2 fruit fly cellular contexts compared by ENCODE assay signal in the genomic region with DNA sequence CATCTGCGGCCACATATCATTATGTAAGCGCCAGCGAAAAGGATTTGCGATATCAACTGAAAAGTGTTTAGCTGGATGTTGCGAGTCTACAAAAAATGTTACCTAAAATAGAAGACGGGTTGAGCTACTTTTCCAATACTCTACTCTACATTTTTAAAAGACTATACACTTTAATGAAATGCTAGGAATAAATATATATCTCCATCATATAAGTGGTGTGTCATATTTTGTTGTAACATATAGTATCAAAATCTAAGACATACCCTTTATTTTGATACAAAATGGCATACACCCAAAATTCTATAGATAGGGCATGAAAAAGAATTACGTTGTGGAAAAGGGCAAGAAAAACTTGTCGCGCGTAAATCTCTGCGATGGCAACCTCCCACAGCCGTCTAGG.
TF ChIP-seq lines count a peak whose summit lies in the region.

No protein-coding gene starts in this region.

- TF ChIP-seq CTCF in whole organism, embryonic (GFP tag; optimal IDR thresholded peaks at IDR 0.05; lab: Kevin White, UChicago): no peak

TF ChIP-seq in whole organism, embryonic, 481 proteins besides CTCF, POLR2A, EP300 and RAD21 (continues in another document):
- TF ChIP-seq usp (GFP tag; optimal IDR thresholded peaks at IDR 0.05; lab: Kevin White, UChicago): no peak
- TF ChIP-seq TFAM (GFP tag; optimal IDR thresholded peaks at IDR 0.05; lab: Kevin White, UChicago): no peak
- TF ChIP-seq CG12299 (tag; optimal IDR thresholded peaks at IDR 0.05; lab: Kevin White, UChicago): no peak
- no peak for TF ChIP-seq Oaz (GFP tag; IDR thresholded peaks at IDR 0.05; lab: Robert Waterston, UW)
- TF ChIP-seq schlank (tag; optimal IDR thresholded peaks at IDR 0.05; lab: Kevin White, UChicago): no peak
- peak in 1 of 2 experiments; percentile 30 for TF ChIP-seq Pdp1 (GFP tag; optimal IDR thresholded peaks at IDR 0.05; lab: Kevin White, UChicago)
- no peak for TF ChIP-seq Neu2 (GFP tag; optimal IDR thresholded peaks at IDR 0.05; lab: Kevin White, UChicago; ENCODE audit: borderline replicate concordance)
- TF ChIP-seq row (GFP tag; IDR thresholded peaks at IDR 0.05; lab: Robert Waterston, UW): peak; percentile 42; the same call in 1 of the 3 replicates
- TF ChIP-seq CG2889 (GFP tag; IDR thresholded peaks at IDR 0.05; lab: Robert Waterston, UW): no peak
- no peak for TF ChIP-seq Hsf (GFP tag; optimal IDR thresholded peaks at IDR 0.05; lab: Kevin White, UChicago)
- no peak for TF ChIP-seq cad (GFP tag; optimal IDR thresholded peaks at IDR 0.05; lab: Kevin White, UChicago)
- TF ChIP-seq CG15011 (GFP tag; optimal IDR thresholded peaks at IDR 0.05; lab: Kevin White, UChicago): no peak
- TF ChIP-seq Antp (GFP tag; optimal IDR thresholded peaks at IDR 0.05; lab: Kevin White, UChicago): no peak
- no peak for TF ChIP-seq Dref (GFP tag; IDR thresholded peaks at IDR 0.05; lab: Robert Waterston, UW)
- TF ChIP-seq Dad (GFP tag; optimal IDR thresholded peaks at IDR 0.05; lab: Kevin White, UChicago): no peak
- TF ChIP-seq HLH4C (GFP tag; IDR thresholded peaks at IDR 0.05; lab: Robert Waterston, UW; ENCODE audit: partially characterized antibody): no peak
- 0 out of 2 replicates have a peak, but pooled peaks have one; percentile 17 for TF ChIP-seq Ptx1 (GFP tag; IDR thresholded peaks at IDR 0.05; lab: Robert Waterston, UW)
- no peak for TF ChIP-seq Gug (GFP tag; IDR thresholded peaks at IDR 0.05; lab: Robert Waterston, UW)
- no peak for TF ChIP-seq CG9797 (GFP tag; optimal IDR thresholded peaks at IDR 0.05; lab: Kevin White, UChicago)
- TF ChIP-seq CG13894 (tag; optimal IDR thresholded peaks at IDR 0.05; lab: Kevin White, UChicago): peak; percentile 10
- TF ChIP-seq CG32772 (GFP tag; IDR thresholded peaks at IDR 0.05; lab: Robert Waterston, UW): no peak
- TF ChIP-seq CG3838 (GFP tag; optimal IDR thresholded peaks at IDR 0.05; lab: Kevin White, UChicago): no peak
- no peak for TF ChIP-seq Dp (GFP tag; optimal IDR thresholded peaks at IDR 0.05; lab: Kevin White, UChicago)
- TF ChIP-seq CG13775 (GFP tag; optimal IDR thresholded peaks at IDR 0.05; lab: Kevin White, UChicago): no peak
- no peak for TF ChIP-seq Max (GFP tag; optimal IDR thresholded peaks at IDR 0.05; lab: Kevin White, UChicago)
- TF ChIP-seq btn (GFP tag; optimal IDR thresholded peaks at IDR 0.05; lab: Kevin White, UChicago): no peak
- no peak for TF ChIP-seq ab (GFP tag; optimal IDR thresholded peaks at IDR 0.05; lab: Kevin White, UChicago)
- TF ChIP-seq CG8281 (tag; optimal IDR thresholded peaks at IDR 0.05; lab: Kevin White, UChicago): no peak
- no peak for TF ChIP-seq CG12744 (GFP tag; optimal IDR thresholded peaks at IDR 0.05; lab: Kevin White, UChicago)
- peak in 1 of 2 experiments; percentile 5 for TF ChIP-seq Hr51 (GFP tag; optimal IDR thresholded peaks at IDR 0.05; lab: Kevin White, UChicago)
- no peak for TF ChIP-seq bigmax (GFP tag; optimal IDR thresholded peaks at IDR 0.05; lab: Kevin White, UChicago)
- no peak for TF ChIP-seq toy (GFP tag; IDR thresholded peaks at IDR 0.05; lab: Robert Waterston, UW)
- no peak for TF ChIP-seq CG17802 (tag; optimal IDR thresholded peaks at IDR 0.05; lab: Kevin White, UChicago)
- TF ChIP-seq CoRest (tag; optimal IDR thresholded peaks at IDR 0.05; lab: Kevin White, UChicago): no peak
- TF ChIP-seq repo (GFP tag; optimal IDR thresholded peaks at IDR 0.05; lab: Kevin White, UChicago): no peak
- no peak for TF ChIP-seq CG34224 (GFP tag; IDR thresholded peaks at IDR 0.05; lab: Robert Waterston, UW; ENCODE audit: partially characterized antibody)
- TF ChIP-seq Jarid2 (GFP tag; optimal IDR thresholded peaks at IDR 0.05; lab: Kevin White, UChicago): no peak
- TF ChIP-seq hth (optimal IDR thresholded peaks at IDR 0.05; lab: Kevin White, UChicago): no peak
- no peak for TF ChIP-seq shn (GFP tag; optimal IDR thresholded peaks at IDR 0.05; lab: Kevin White, UChicago)
- no peak for TF ChIP-seq CG4854 (GFP tag; optimal IDR thresholded peaks at IDR 0.05; lab: Kevin White, UChicago)
- peak; percentile 65 for TF ChIP-seq D19A (tag; optimal IDR thresholded peaks at IDR 0.05; lab: Kevin White, UChicago)
- no peak for TF ChIP-seq pho (GFP tag; optimal IDR thresholded peaks at IDR 0.05; lab: Kevin White, UChicago)
- no peak for TF ChIP-seq sc (optimal IDR thresholded peaks at IDR 0.05; lab: Kevin White, UChicago)
- TF ChIP-seq sc (GFP tag; optimal IDR thresholded peaks at IDR 0.05; lab: Kevin White, UChicago): no peak
- no peak for TF ChIP-seq CG4820 (GFP tag; optimal IDR thresholded peaks at IDR 0.05; lab: Kevin White, UChicago)

TF ChIP-seq in whole organism, prepupa, 60 proteins besides CTCF, POLR2A, EP300 and RAD21:
- TF ChIP-seq CG6163 (GFP tag; IDR thresholded peaks at IDR 0.05; lab: Robert Waterston, UW) (no peak), CG6854 (GFP tag; optimal IDR thresholded peaks at IDR 0.05; lab: Kevin White, UChicago) (no peak), Eip78C (GFP tag; lab: Kevin White, UChicago) (peak; percentile 3), CG11294 (GFP tag; IDR thresholded peaks at IDR 0.05; lab: Robert Waterston, UW) (no peak), Blimp-1 (GFP tag; optimal IDR thresholded peaks at IDR 0.05; lab: Kevin White, UChicago) (no peak), Gug (GFP tag; IDR thresholded peaks at IDR 0.05; lab: Robert Waterston, UW) (no peak)
